Worm (Caenorhabditis elegans) whole organism, early embryonic: ENCODE data around the gene clec-191.

ENCODE experiments used
- B0310.2 ChIP-seq: sonication (generic microtip); optimal IDR thresholded peaks from 2 replicates; lab custom pipeline; 2016; ENCODE audit warnings: mild to moderate bottlenecking, missing genetic modification characterization, missing compliant biosample characterization
- F13C5.2 ChIP-seq: sonication (generic microtip); optimal IDR thresholded peaks from 2 replicates; lab custom pipeline; 2017; ENCODE audit warnings: mild to moderate bottlenecking, missing genetic modification characterization, inconsistent platforms, missing compliant biosample characterization
- aly-1 ChIP-seq: sonication (generic microtip); optimal IDR thresholded peaks from 2 replicates; lab custom pipeline; 2016; ENCODE audit warnings: missing genetic modification characterization, missing compliant biosample characterization
- ama-1 ChIP-seq: fragments of 150-350 bp; optimal IDR thresholded peaks from 2 replicates; lab custom pipeline; 2014
- ceh-13 ChIP-seq: fragments of 200-800 bp; sonication (Bioruptor generic); optimal IDR thresholded peaks from 2 replicates; lab custom pipeline; 2018; ENCODE audit warnings: mild to moderate bottlenecking, missing genetic modification characterization, missing compliant biosample characterization
- ceh-36 ChIP-seq: sonication (generic microtip); optimal IDR thresholded peaks from 2 replicates; lab custom pipeline; 2016; ENCODE audit warnings: missing genetic modification characterization, inconsistent platforms, missing compliant biosample characterization
- ets-7 ChIP-seq: sonication (generic microtip); optimal IDR thresholded peaks from 2 replicates; lab custom pipeline; 2016; ENCODE audit warnings: missing genotype, missing genetic modification characterization, missing compliant biosample characterization
- flt-1 ChIP-seq: fragments of 200-800 bp; sonication (Bioruptor generic); IDR thresholded peaks from 2 replicates; pipeline ENCODE4 v1.3.6; 2022; ENCODE audit warnings: missing genetic modification characterization, missing compliant biosample characterization
- hmbx-1 ChIP-seq: sonication (generic microtip); optimal IDR thresholded peaks from 2 replicates; lab custom pipeline; 2016; ENCODE audit warnings: mild to moderate bottlenecking, missing genetic modification characterization, missing compliant biosample characterization
- hmg-4 ChIP-seq: fragments of 200-800 bp; sonication (Bioruptor generic); optimal IDR thresholded peaks from 2 replicates; lab custom pipeline; 2018; ENCODE audit warnings: mild to moderate bottlenecking, missing genetic modification characterization, missing compliant biosample characterization
- hnd-1 ChIP-seq: sonication (generic microtip); optimal IDR thresholded peaks from 2 replicates; lab custom pipeline; 2016; ENCODE audit warnings: missing genetic modification characterization, missing compliant biosample characterization
- pes-1 ChIP-seq: fragments of 200-800 bp; sonication (Bioruptor generic); IDR thresholded peaks from 2 replicates; pipeline ENCODE4 v1.3.6; 2022; ENCODE audit warnings: missing genetic modification reagents, missing genetic modification characterization, missing compliant biosample characterization
- scrt-1 ChIP-seq: fragments of 200-800 bp; sonication (Bioruptor generic); IDR thresholded peaks from 2 replicates; pipeline ENCODE4 v1.3.6; 2022; ENCODE audit warnings: missing genetic modification characterization, missing compliant biosample characterization
- sea-1 ChIP-seq: fragments of 200-800 bp; sonication (Bioruptor generic); conservative IDR thresholded peaks from 2 replicates; pipeline ENCODE4 v1.3.6; 2022; ENCODE audit warnings: missing genetic modification characterization, missing compliant biosample characterization
- tbx-11 ChIP-seq: fragments of 200-800 bp; sonication (Bioruptor generic); IDR thresholded peaks from 2 replicates; pipeline ENCODE4 v1.3.6; 2022; ENCODE audit warnings: missing genetic modification characterization, missing compliant biosample characterization
- tbx-37 ChIP-seq: fragments of 200-800 bp; sonication (Bioruptor generic); conservative IDR thresholded peaks from 2 replicates; pipeline ENCODE4 v1.3.6; 2022; ENCODE audit warnings: missing genetic modification reagents, missing genetic modification characterization, missing compliant biosample characterization
- tra-4 ChIP-seq: sonication (generic microtip); optimal IDR thresholded peaks from 2 replicates; lab custom pipeline; 2017; ENCODE audit warnings: missing genetic modification characterization, missing compliant biosample characterization

Gene clec-191

ce11 chrIV:16247131-16247530 lies 33.4 kb downstream of the clec-191 start, which contains the start of gene F38C2.1:
F38C2.1 (plus strand) TSS chrIV:16247431.
- no peak for TF ChIP-seq tbx-37 (GFP tag; lab: Robert Waterston, UW)
- TF ChIP-seq hmbx-1 (tag; lab: Kevin White, UChicago) = no peak
- no peak for TF ChIP-seq hnd-1
- TF ChIP-seq sea-1 (GFP tag; lab: Robert Waterston, UW) = no peak
- no peak for TF ChIP-seq tbx-11 (GFP tag; lab: Robert Waterston, UW)
- TF ChIP-seq scrt-1 (GFP tag; lab: Robert Waterston, UW) = no peak
- no peak for TF ChIP-seq tra-4
- no peak for TF ChIP-seq hmg-4 (GFP tag; lab: Kevin White, UChicago)
- TF ChIP-seq ama-1 (lab: Kevin White, UChicago) = no peak
- TF ChIP-seq ceh-13 (GFP tag; lab: Kevin White, UChicago) = no peak

- no peak for TF ChIP-seq ceh-13 (GFP tag; lab: Kevin White, UChicago)
- no peak for TF ChIP-seq hmbx-1 (tag; lab: Kevin White, UChicago)
- no peak for TF ChIP-seq aly-1 (tag; lab: Kevin White, UChicago)
- no peak for TF ChIP-seq ets-7 (tag; lab: Kevin White, UChicago)
- no peak for TF ChIP-seq pes-1
- no peak for TF ChIP-seq ama-1 (lab: Kevin White, UChicago)
- TF ChIP-seq flt-1 (GFP tag; lab: Robert Waterston, UW) = no peak
- TF ChIP-seq hnd-1 = no peak
- no peak for TF ChIP-seq sea-1 (GFP tag; lab: Robert Waterston, UW)
- no peak for TF ChIP-seq hmg-4 (GFP tag; lab: Kevin White, UChicago)
- no peak for TF ChIP-seq F13C5.2 (tag; lab: Kevin White, UChicago)
- TF ChIP-seq tbx-37 (GFP tag; lab: Robert Waterston, UW) = no peak
- no peak for TF ChIP-seq tra-4
Observed at ce11 chrIV:16238555-16238954, 42.0 kb downstream of the clec-191 start, which contains the start of gene srw-61. srw-61 (minus strand) TSS chrIV:16238655.

ce11 chrIV:16236827-16237226 lies 43.7 kb downstream of the clec-191 start:
- TF ChIP-seq hmg-4 (GFP tag; lab: Kevin White, UChicago) = no peak
- no peak for TF ChIP-seq pes-1
- no peak for TF ChIP-seq tbx-11 (GFP tag; lab: Robert Waterston, UW)
- no peak for TF ChIP-seq scrt-1 (GFP tag; lab: Robert Waterston, UW)
- TF ChIP-seq ama-1 (lab: Kevin White, UChicago) = no peak
- no peak for TF ChIP-seq F13C5.2 (tag; lab: Kevin White, UChicago)
- TF ChIP-seq tbx-37 (GFP tag; lab: Robert Waterston, UW) = no peak
- no peak for TF ChIP-seq tra-4
- TF ChIP-seq ceh-13 (GFP tag; lab: Kevin White, UChicago) = no peak
- no peak for TF ChIP-seq hnd-1
- TF ChIP-seq aly-1 (tag; lab: Kevin White, UChicago) = no peak
- no peak for TF ChIP-seq ets-7 (tag; lab: Kevin White, UChicago)

- TF ChIP-seq hmg-4 (GFP tag; lab: Kevin White, UChicago) = no peak
- TF ChIP-seq ceh-36 (tag; lab: Kevin White, UChicago) = no peak
- no peak for TF ChIP-seq hnd-1
- TF ChIP-seq ama-1 (lab: Kevin White, UChicago) = no peak
- no peak for TF ChIP-seq pes-1
- TF ChIP-seq tra-4 = no peak
- no peak for TF ChIP-seq hmbx-1 (tag; lab: Kevin White, UChicago)
- no peak for TF ChIP-seq tbx-11 (GFP tag; lab: Robert Waterston, UW)
- no peak for TF ChIP-seq ceh-13 (GFP tag; lab: Kevin White, UChicago)
- no peak for TF ChIP-seq sea-1 (GFP tag; lab: Robert Waterston, UW)
- TF ChIP-seq F13C5.2 (tag; lab: Kevin White, UChicago) = no peak
- TF ChIP-seq B0310.2 (tag; lab: Kevin White, UChicago) = no peak
- TF ChIP-seq tbx-37 (GFP tag; lab: Robert Waterston, UW) = no peak
- TF ChIP-seq flt-1 (GFP tag; lab: Robert Waterston, UW) = no peak
- no peak for TF ChIP-seq scrt-1 (GFP tag; lab: Robert Waterston, UW)
- TF ChIP-seq ets-7 (tag; lab: Kevin White, UChicago) = no peak
- TF ChIP-seq aly-1 (tag; lab: Kevin White, UChicago) = no peak
Observed at ce11 chrIV:16233028-16233427, 47.5 kb downstream of the clec-191 start, which contains the start of the genes hpa-1 and irld-39. hpa-1 (minus strand) TSS chrIV:16233128. irld-39 (plus strand) TSS chrIV:16233148.

- no peak for TF ChIP-seq ceh-13 (GFP tag; lab: Kevin White, UChicago)
- no peak for TF ChIP-seq hnd-1
- no peak for TF ChIP-seq tbx-11 (GFP tag; lab: Robert Waterston, UW)
- no peak for TF ChIP-seq hmg-4 (GFP tag; lab: Kevin White, UChicago)
- TF ChIP-seq ama-1 (lab: Kevin White, UChicago) = no peak
- TF ChIP-seq aly-1 (tag; lab: Kevin White, UChicago) = no peak
- TF ChIP-seq sea-1 (GFP tag; lab: Robert Waterston, UW) = no peak
- TF ChIP-seq pes-1 = no peak
- no peak for TF ChIP-seq F13C5.2 (tag; lab: Kevin White, UChicago)
- no peak for TF ChIP-seq tbx-37 (GFP tag; lab: Robert Waterston, UW)
- TF ChIP-seq hmbx-1 (tag; lab: Kevin White, UChicago) = no peak
- no peak for TF ChIP-seq tra-4
- TF ChIP-seq B0310.2 (tag; lab: Kevin White, UChicago) = no peak
- no peak for TF ChIP-seq ets-7 (tag; lab: Kevin White, UChicago)
- TF ChIP-seq flt-1 (GFP tag; lab: Robert Waterston, UW) = no peak
- no peak for TF ChIP-seq scrt-1 (GFP tag; lab: Robert Waterston, UW)
- TF ChIP-seq ceh-36 (tag; lab: Kevin White, UChicago) = no peak
Observed at ce11 chrIV:16230464-16230863, 50.0 kb downstream of the clec-191 start.
